In genomic region chr3R:12350497-12350896, dm6 we compare ENCODE assay signal across 1 fruit fly cellular context.
TF ChIP-seq lines count a peak whose summit lies in the region.

CG10038 (minus strand) TSS chr3R:12350644.

TF ChIP-seq in whole organism, embryonic, 481 proteins besides CTCF, POLR2A, EP300 and RAD21 (continued from another document and continues in another):
- peak; percentile 20 for TF ChIP-seq CG2875 (GFP tag; optimal IDR thresholded peaks at IDR 0.05; lab: Kevin White, UChicago)
- no peak for TF ChIP-seq CG15269 (tag; optimal IDR thresholded peaks at IDR 0.05; lab: Kevin White, UChicago)
- TF ChIP-seq tx (GFP tag; optimal IDR thresholded peaks at IDR 0.05; lab: Kevin White, UChicago): no peak
- TF ChIP-seq CG7963 (GFP tag; IDR thresholded peaks at IDR 0.05; lab: Robert Waterston, UW; ENCODE audit: partially characterized antibody): peak; percentile 86
- TF ChIP-seq eve (GFP tag; optimal IDR thresholded peaks at IDR 0.05; lab: Kevin White, UChicago): no peak
- TF ChIP-seq jigr1 (GFP tag; IDR thresholded peaks at IDR 0.05; lab: Robert Waterston, UW): 0 out of 3 replicates have a peak, but pooled peaks have one; percentile 9
- TF ChIP-seq lmd (GFP tag; IDR thresholded peaks at IDR 0.05; lab: Robert Waterston, UW): no peak
- peak; percentile 60 for TF ChIP-seq Dek (tag; optimal IDR thresholded peaks at IDR 0.05; lab: Kevin White, UChicago)
- no peak for TF ChIP-seq fru (optimal IDR thresholded peaks at IDR 0.05; lab: Kevin White, UChicago)
- peak; percentile 27 for TF ChIP-seq CG18262 (tag; optimal IDR thresholded peaks at IDR 0.05; lab: Kevin White, UChicago)
- no peak for TF ChIP-seq B-H2 (GFP tag; optimal IDR thresholded peaks at IDR 0.05; lab: Kevin White, UChicago)
- TF ChIP-seq zen2 (GFP tag; IDR thresholded peaks at IDR 0.05; lab: Robert Waterston, UW; ENCODE audit: partially characterized antibody): peak; percentile 79; the same call in 2 of the 3 replicates
- no peak for TF ChIP-seq Gsc (GFP tag; IDR thresholded peaks at IDR 0.05; lab: Robert Waterston, UW)
- no peak for TF ChIP-seq gcm (GFP tag; optimal IDR thresholded peaks at IDR 0.05; lab: Kevin White, UChicago)
- no peak for TF ChIP-seq tll (GFP tag; optimal IDR thresholded peaks at IDR 0.05; lab: Kevin White, UChicago)
- no peak for TF ChIP-seq ttk (GFP tag; IDR thresholded peaks at IDR 0.05; lab: Robert Waterston, UW)
- TF ChIP-seq Lim3 (GFP tag; IDR thresholded peaks at IDR 0.05; lab: Robert Waterston, UW): no peak
- peak; percentile 69 for TF ChIP-seq nmo (GFP tag; optimal IDR thresholded peaks at IDR 0.05; lab: Kevin White, UChicago)
- peak; percentile 89 for TF ChIP-seq sna (GFP tag; IDR thresholded peaks at IDR 0.05; lab: Robert Waterston, UW; ENCODE audit: partially characterized antibody)
- no peak for TF ChIP-seq ems (GFP tag; optimal IDR thresholded peaks at IDR 0.05; lab: Kevin White, UChicago)
- no peak for TF ChIP-seq CG3407 (GFP tag; optimal IDR thresholded peaks at IDR 0.05; lab: Kevin White, UChicago)
- TF ChIP-seq gsb (GFP tag; IDR thresholded peaks at IDR 0.05; lab: Robert Waterston, UW): no peak
- no peak for TF ChIP-seq CG17612 (GFP tag; IDR thresholded peaks at IDR 0.05; lab: Robert Waterston, UW)
- TF ChIP-seq CG8388 (GFP tag; optimal IDR thresholded peaks at IDR 0.05; lab: Kevin White, UChicago): no peak
- TF ChIP-seq TFAM (GFP tag; optimal IDR thresholded peaks at IDR 0.05; lab: Kevin White, UChicago): no peak
- TF ChIP-seq twi (tag; optimal IDR thresholded peaks at IDR 0.05; lab: Kevin White, UChicago): no peak
- TF ChIP-seq CG9797 (GFP tag; optimal IDR thresholded peaks at IDR 0.05; lab: Kevin White, UChicago): peak; percentile 55
- no peak for TF ChIP-seq Hey (tag; optimal IDR thresholded peaks at IDR 0.05; lab: Kevin White, UChicago)
- peak; percentile 21 for TF ChIP-seq CG13775 (GFP tag; optimal IDR thresholded peaks at IDR 0.05; lab: Kevin White, UChicago)
- peak; percentile 30 for TF ChIP-seq CG9817 (tag; optimal IDR thresholded peaks at IDR 0.05; lab: Kevin White, UChicago)
- TF ChIP-seq HmgD (GFP tag; optimal IDR thresholded peaks at IDR 0.05; lab: Kevin White, UChicago): no peak
- no peak for TF ChIP-seq peb (GFP tag; IDR thresholded peaks at IDR 0.05; lab: Robert Waterston, UW)
- TF ChIP-seq CG8478 (optimal IDR thresholded peaks at IDR 0.05; lab: Kevin White, UChicago): no peak
- peak; percentile 21 for TF ChIP-seq CG10979 (tag; optimal IDR thresholded peaks at IDR 0.05; lab: Kevin White, UChicago)
- TF ChIP-seq Xrp1 (GFP tag; IDR thresholded peaks at IDR 0.05; lab: Robert Waterston, UW): peak; percentile 28; the same call in 1 of the 2 replicates
- no peak for TF ChIP-seq pros (GFP tag; optimal IDR thresholded peaks at IDR 0.05; lab: Kevin White, UChicago)
- TF ChIP-seq nom (GFP tag; optimal IDR thresholded peaks at IDR 0.05; lab: Kevin White, UChicago): no peak
- TF ChIP-seq p53 (GFP tag; optimal IDR thresholded peaks at IDR 0.05; lab: Kevin White, UChicago): no peak
- no peak for TF ChIP-seq CG8281 (tag; optimal IDR thresholded peaks at IDR 0.05; lab: Kevin White, UChicago)
- TF ChIP-seq onecut (GFP tag; IDR thresholded peaks at IDR 0.05; lab: Robert Waterston, UW): no peak
- TF ChIP-seq CG1233 (GFP tag; optimal IDR thresholded peaks at IDR 0.05; lab: Kevin White, UChicago): no peak
- no peak for TF ChIP-seq z (GFP tag; IDR thresholded peaks at IDR 0.05; lab: Robert Waterston, UW)
- TF ChIP-seq tna (GFP tag; IDR thresholded peaks at IDR 0.05; lab: Robert Waterston, UW; ENCODE audit: partially characterized antibody): peak; percentile 91
- no peak for TF ChIP-seq crc (GFP tag; optimal IDR thresholded peaks at IDR 0.05; lab: Kevin White, UChicago)
- no peak for TF ChIP-seq CG17359 (tag; optimal IDR thresholded peaks at IDR 0.05; lab: Kevin White, UChicago)
- peak; percentile 53 for TF ChIP-seq phol (tag; optimal IDR thresholded peaks at IDR 0.05; lab: Kevin White, UChicago)
- TF ChIP-seq Fer2 (tag; optimal IDR thresholded peaks at IDR 0.05; lab: Kevin White, UChicago): no peak
- no peak for TF ChIP-seq fu2 (GFP tag; optimal IDR thresholded peaks at IDR 0.05; lab: Kevin White, UChicago)
- no peak for TF ChIP-seq CG12236 (GFP tag; optimal IDR thresholded peaks at IDR 0.05; lab: Kevin White, UChicago)
- peak; percentile 90 for TF ChIP-seq hbn (GFP tag; IDR thresholded peaks at IDR 0.05; lab: Robert Waterston, UW; ENCODE audit: partially characterized antibody)
- TF ChIP-seq ac (GFP tag; optimal IDR thresholded peaks at IDR 0.05; lab: Kevin White, UChicago): no peak
- no peak for TF ChIP-seq sens-2 (GFP tag; IDR thresholded peaks at IDR 0.05; lab: Robert Waterston, UW)
- TF ChIP-seq run (tag; optimal IDR thresholded peaks at IDR 0.05; lab: Kevin White, UChicago): no peak
- TF ChIP-seq CG16779 (GFP tag; IDR thresholded peaks at IDR 0.05; lab: Robert Waterston, UW): no peak
- TF ChIP-seq amos (GFP tag; IDR thresholded peaks at IDR 0.05; lab: Robert Waterston, UW; ENCODE audit: partially characterized antibody): peak; percentile 97
- peak; percentile 6 for TF ChIP-seq maf-S (GFP tag; optimal IDR thresholded peaks at IDR 0.05; lab: Kevin White, UChicago)
- no peak for TF ChIP-seq CG2199 (GFP tag; IDR thresholded peaks at IDR 0.05; lab: Robert Waterston, UW)
- no peak for TF ChIP-seq ham (GFP tag; IDR thresholded peaks at IDR 0.05; lab: Robert Waterston, UW)
- TF ChIP-seq Blimp-1 (GFP tag; optimal IDR thresholded peaks at IDR 0.05; lab: Kevin White, UChicago): no peak
- no peak for TF ChIP-seq CG2889 (GFP tag; IDR thresholded peaks at IDR 0.05; lab: Robert Waterston, UW)
- TF ChIP-seq CG17186 (GFP tag; optimal IDR thresholded peaks at IDR 0.05; lab: Kevin White, UChicago): peak; percentile 35
- TF ChIP-seq ranshi (GFP tag; IDR thresholded peaks at IDR 0.05; lab: Robert Waterston, UW): no peak
- peak; percentile 77 for TF ChIP-seq CG2129 (GFP tag; IDR thresholded peaks at IDR 0.05; lab: Robert Waterston, UW; ENCODE audit: partially characterized antibody)
- TF ChIP-seq ind (GFP tag; optimal IDR thresholded peaks at IDR 0.05; lab: Kevin White, UChicago): peak; percentile 30
- TF ChIP-seq CG10274 (GFP tag; optimal IDR thresholded peaks at IDR 0.05; lab: Kevin White, UChicago): no peak
- TF ChIP-seq toy (GFP tag; IDR thresholded peaks at IDR 0.05; lab: Robert Waterston, UW): no peak
- peak in 1 of 2 experiments; percentile 15 for TF ChIP-seq Pdp1 (GFP tag; optimal IDR thresholded peaks at IDR 0.05; lab: Kevin White, UChicago)
- no peak for TF ChIP-seq Lpt (GFP tag; optimal IDR thresholded peaks at IDR 0.05; lab: Kevin White, UChicago)
- 0 out of 3 replicates have a peak, but pooled peaks have one; percentile 23 for TF ChIP-seq ci (GFP tag; IDR thresholded peaks at IDR 0.05; lab: Robert Waterston, UW)
- peak; percentile 37 for TF ChIP-seq lbe (GFP tag; optimal IDR thresholded peaks at IDR 0.05; lab: Kevin White, UChicago)
- TF ChIP-seq CG13123 (GFP tag; optimal IDR thresholded peaks at IDR 0.05; lab: Kevin White, UChicago): no peak
- peak; percentile 63 for TF ChIP-seq CG30403 (GFP tag; optimal IDR thresholded peaks at IDR 0.05; lab: Kevin White, UChicago)
- TF ChIP-seq Atf6 (GFP tag; IDR thresholded peaks at IDR 0.05; lab: Robert Waterston, UW): no peak; the same call in 1 of the 2 replicates
- no peak for TF ChIP-seq HLH3B (GFP tag; IDR thresholded peaks at IDR 0.05; lab: Robert Waterston, UW)
- no peak for TF ChIP-seq en (GFP tag; optimal IDR thresholded peaks at IDR 0.05; lab: Kevin White, UChicago)
- no peak for TF ChIP-seq CG5180 (GFP tag; optimal IDR thresholded peaks at IDR 0.05; lab: Kevin White, UChicago)
- TF ChIP-seq CG13624 (GFP tag; optimal IDR thresholded peaks at IDR 0.05; lab: Kevin White, UChicago): peak; percentile 36
- TF ChIP-seq CG7556 (GFP tag; optimal IDR thresholded peaks at IDR 0.05; lab: Kevin White, UChicago): no peak
- no peak for TF ChIP-seq CG10959 (GFP tag; IDR thresholded peaks at IDR 0.05; lab: Robert Waterston, UW)
- no peak for TF ChIP-seq bab2 (GFP tag; optimal IDR thresholded peaks at IDR 0.05; lab: Kevin White, UChicago)
- TF ChIP-seq Nf-YB (GFP tag; optimal IDR thresholded peaks at IDR 0.05; lab: Kevin White, UChicago): peak; percentile 2
- peak; percentile 31 for TF ChIP-seq pho (GFP tag; optimal IDR thresholded peaks at IDR 0.05; lab: Kevin White, UChicago)
- TF ChIP-seq HmgZ (tag; optimal IDR thresholded peaks at IDR 0.05; lab: Kevin White, UChicago): peak; percentile 76
- no peak for TF ChIP-seq eyg (GFP tag; optimal IDR thresholded peaks at IDR 0.05; lab: Kevin White, UChicago)
- no peak for TF ChIP-seq CG11093 (GFP tag; IDR thresholded peaks at IDR 0.05; lab: Robert Waterston, UW)
- no peak for TF ChIP-seq CG16863 (GFP tag; optimal IDR thresholded peaks at IDR 0.05; lab: Kevin White, UChicago)
- TF ChIP-seq CG8089 (GFP tag; optimal IDR thresholded peaks at IDR 0.05; lab: Kevin White, UChicago): no peak
- TF ChIP-seq chm (GFP tag; IDR thresholded peaks at IDR 0.05; lab: Robert Waterston, UW): no peak
- TF ChIP-seq CG14050 (GFP tag; IDR thresholded peaks at IDR 0.05; lab: Robert Waterston, UW): no peak
- TF ChIP-seq ase (GFP tag; IDR thresholded peaks at IDR 0.05; lab: Robert Waterston, UW): no peak
- TF ChIP-seq Bgb (GFP tag; IDR thresholded peaks at IDR 0.05; lab: Robert Waterston, UW; ENCODE audit: partially characterized antibody): peak; percentile 97
- TF ChIP-seq CG11695 (GFP tag; IDR thresholded peaks at IDR 0.05; lab: Robert Waterston, UW): no peak
- no peak for TF ChIP-seq CG4730 (GFP tag; IDR thresholded peaks at IDR 0.05; lab: Robert Waterston, UW)
- TF ChIP-seq ewg (GFP tag; optimal IDR thresholded peaks at IDR 0.05; lab: Kevin White, UChicago): no peak
- TF ChIP-seq Sox102F (GFP tag; optimal IDR thresholded peaks at IDR 0.05; lab: Kevin White, UChicago): peak; percentile 20
- no peak for TF ChIP-seq pnt (GFP tag; optimal IDR thresholded peaks at IDR 0.05; lab: Kevin White, UChicago)
- peak; percentile 79 for TF ChIP-seq CG15514 (GFP tag; optimal IDR thresholded peaks at IDR 0.05; lab: Kevin White, UChicago)
- TF ChIP-seq kni (GFP tag; optimal IDR thresholded peaks at IDR 0.05; lab: Kevin White, UChicago): no peak
- TF ChIP-seq CG7372 (GFP tag; IDR thresholded peaks at IDR 0.05; lab: Robert Waterston, UW): no peak
- TF ChIP-seq ssp (GFP tag; IDR thresholded peaks at IDR 0.05; lab: Robert Waterston, UW): peak; percentile 84
- no peak for TF ChIP-seq CG6854 (GFP tag; optimal IDR thresholded peaks at IDR 0.05; lab: Kevin White, UChicago)
- peak; percentile 93 for TF ChIP-seq Scr (GFP tag; IDR thresholded peaks at IDR 0.05; lab: Robert Waterston, UW; ENCODE audit: partially characterized antibody)
- peak; percentile 38 for TF ChIP-seq Nf-YC (tag; optimal IDR thresholded peaks at IDR 0.05; lab: Kevin White, UChicago)
- TF ChIP-seq Antp (GFP tag; optimal IDR thresholded peaks at IDR 0.05; lab: Kevin White, UChicago): peak; percentile 29
- TF ChIP-seq CG14965 (GFP tag; optimal IDR thresholded peaks at IDR 0.05; lab: Kevin White, UChicago; ENCODE audit: borderline replicate concordance): no peak
- no peak for TF ChIP-seq B-H1 (GFP tag; IDR thresholded peaks at IDR 0.05; lab: Robert Waterston, UW)
- no peak for TF ChIP-seq CG12744 (GFP tag; optimal IDR thresholded peaks at IDR 0.05; lab: Kevin White, UChicago)
- peak; percentile 93 for TF ChIP-seq Ets65A (GFP tag; lab: Kevin White, UChicago)
- peak; percentile 8 for TF ChIP-seq Abd-B (GFP tag; optimal IDR thresholded peaks at IDR 0.05; lab: Kevin White, UChicago)
- no peak for TF ChIP-seq CHES-1-like (GFP tag; optimal IDR thresholded peaks at IDR 0.05; lab: Kevin White, UChicago)
- no peak for TF ChIP-seq NC2β (GFP tag; optimal IDR thresholded peaks at IDR 0.05; lab: Kevin White, UChicago)
- TF ChIP-seq CG17361 (GFP tag; IDR thresholded peaks at IDR 0.05; lab: Robert Waterston, UW): peak; percentile 37; the same call in 2 of the 3 replicates
- peak; percentile 95 for TF ChIP-seq Sry-δ (GFP tag; optimal IDR thresholded peaks at IDR 0.05; lab: Kevin White, UChicago)
- TF ChIP-seq wdn (GFP tag; IDR thresholded peaks at IDR 0.05; lab: Robert Waterston, UW): no peak
- TF ChIP-seq jing (GFP tag; optimal IDR thresholded peaks at IDR 0.05; lab: Kevin White, UChicago): no peak
- no peak for TF ChIP-seq ab (GFP tag; optimal IDR thresholded peaks at IDR 0.05; lab: Kevin White, UChicago)
- no peak for TF ChIP-seq CG13894 (tag; optimal IDR thresholded peaks at IDR 0.05; lab: Kevin White, UChicago)
- TF ChIP-seq Trl (optimal IDR thresholded peaks at IDR 0.05; lab: Kevin White, UChicago): no peak
- peak; percentile 0 for TF ChIP-seq Trl (GFP tag; optimal IDR thresholded peaks at IDR 0.05; lab: Kevin White, UChicago)
- peak; percentile 59 for TF ChIP-seq lilli (GFP tag; optimal IDR thresholded peaks at IDR 0.05; lab: Kevin White, UChicago)
- no peak for TF ChIP-seq nau (GFP tag; optimal IDR thresholded peaks at IDR 0.05; lab: Kevin White, UChicago)
- TF ChIP-seq NfI (GFP tag; optimal IDR thresholded peaks at IDR 0.05; lab: Kevin White, UChicago): peak; percentile 48
- no peak for TF ChIP-seq sd (tag; optimal IDR thresholded peaks at IDR 0.05; lab: Kevin White, UChicago)
- TF ChIP-seq CG11456 (GFP tag; IDR thresholded peaks at IDR 0.05; lab: Robert Waterston, UW): peak; percentile 72
- no peak for TF ChIP-seq cato (GFP tag; optimal IDR thresholded peaks at IDR 0.05; lab: Kevin White, UChicago; ENCODE audit: borderline replicate concordance)
- peak; percentile 38 for TF ChIP-seq CG30020 (tag; optimal IDR thresholded peaks at IDR 0.05; lab: Kevin White, UChicago)
- TF ChIP-seq CG4360 (GFP tag; IDR thresholded peaks at IDR 0.05; lab: Robert Waterston, UW): 0 out of 2 replicates have a peak, but pooled peaks have one; percentile 26
- peak; percentile 83 for TF ChIP-seq Myb (GFP tag; optimal IDR thresholded peaks at IDR 0.05; lab: Kevin White, UChicago)
- no peak for TF ChIP-seq nerfin-1 (tag; optimal IDR thresholded peaks at IDR 0.05; lab: Kevin White, UChicago)
- TF ChIP-seq disco-r (GFP tag; optimal IDR thresholded peaks at IDR 0.05; lab: Kevin White, UChicago): no peak
- TF ChIP-seq sisA (GFP tag; IDR thresholded peaks at IDR 0.05; lab: Robert Waterston, UW): no peak; the same call in 1 of the 2 replicates
- no peak for TF ChIP-seq CG5953 (GFP tag; IDR thresholded peaks at IDR 0.05; lab: Robert Waterston, UW)
- no peak for TF ChIP-seq CG31224 (GFP tag; IDR thresholded peaks at IDR 0.05; lab: Robert Waterston, UW)
- no peak for TF ChIP-seq Mes4 (GFP tag; optimal IDR thresholded peaks at IDR 0.05; lab: Kevin White, UChicago)
- TF ChIP-seq Eip74EF (GFP tag; optimal IDR thresholded peaks at IDR 0.05; lab: Kevin White, UChicago): no peak
- peak; percentile 96 for TF ChIP-seq knrl (GFP tag; IDR thresholded peaks at IDR 0.05; lab: Robert Waterston, UW; ENCODE audit: partially characterized antibody)
